Worm (Caenorhabditis elegans) whole organism, early embryonic: ENCODE measurements around the gene W07A12.4.

Experiments used
- aly-1 ChIP-seq: sonication (generic microtip); optimal IDR thresholded peaks from 2 replicates; lab custom pipeline; 2016; ENCODE audit warnings: missing genetic modification characterization, missing compliant biosample characterization
- ama-1 ChIP-seq: fragments of 150-350 bp; optimal IDR thresholded peaks from 2 replicates; lab custom pipeline; 2014
- ceh-13 ChIP-seq: fragments of 200-800 bp; sonication (Bioruptor generic); optimal IDR thresholded peaks from 2 replicates; lab custom pipeline; 2018; ENCODE audit warnings: mild to moderate bottlenecking, missing genetic modification characterization, missing compliant biosample characterization
- ceh-36 ChIP-seq: sonication (generic microtip); optimal IDR thresholded peaks from 2 replicates; lab custom pipeline; 2016; ENCODE audit warnings: missing genetic modification characterization, inconsistent platforms, missing compliant biosample characterization
- flt-1 ChIP-seq: fragments of 200-800 bp; sonication (Bioruptor generic); IDR thresholded peaks from 2 replicates; pipeline ENCODE4 v1.3.6; 2022; ENCODE audit warnings: missing genetic modification characterization, missing compliant biosample characterization
- hmbx-1 ChIP-seq: sonication (generic microtip); optimal IDR thresholded peaks from 2 replicates; lab custom pipeline; 2016; ENCODE audit warnings: mild to moderate bottlenecking, missing genetic modification characterization, missing compliant biosample characterization
- hmg-4 ChIP-seq: fragments of 200-800 bp; sonication (Bioruptor generic); optimal IDR thresholded peaks from 2 replicates; lab custom pipeline; 2018; ENCODE audit warnings: mild to moderate bottlenecking, missing genetic modification characterization, missing compliant biosample characterization
- hnd-1 ChIP-seq: sonication (generic microtip); optimal IDR thresholded peaks from 2 replicates; lab custom pipeline; 2016; ENCODE audit warnings: missing genetic modification characterization, missing compliant biosample characterization
- pes-1 ChIP-seq: fragments of 200-800 bp; sonication (Bioruptor generic); IDR thresholded peaks from 2 replicates; pipeline ENCODE4 v1.3.6; 2022; ENCODE audit warnings: missing genetic modification reagents, missing genetic modification characterization, missing compliant biosample characterization
- tbx-11 ChIP-seq: fragments of 200-800 bp; sonication (Bioruptor generic); IDR thresholded peaks from 2 replicates; pipeline ENCODE4 v1.3.6; 2022; ENCODE audit warnings: missing genetic modification characterization, missing compliant biosample characterization
- tbx-37 ChIP-seq: fragments of 200-800 bp; sonication (Bioruptor generic); conservative IDR thresholded peaks from 2 replicates; pipeline ENCODE4 v1.3.6; 2022; ENCODE audit warnings: missing genetic modification reagents, missing genetic modification characterization, missing compliant biosample characterization

- no peak for TF ChIP-seq flt-1 (GFP tag; lab: Robert Waterston, UW)
- no peak for TF ChIP-seq ceh-36 (tag; lab: Kevin White, UChicago)
- TF ChIP-seq hmbx-1: no peak
- TF ChIP-seq ceh-13 (GFP tag; lab: Kevin White, UChicago): no peak
- no peak for TF ChIP-seq aly-1 (tag; lab: Kevin White, UChicago)
- no peak for TF ChIP-seq pes-1 (GFP tag; lab: Robert Waterston, UW)
- TF ChIP-seq ama-1: no peak
- no peak for TF ChIP-seq hnd-1 (tag; lab: Kevin White, UChicago)
- TF ChIP-seq tbx-11 (GFP tag; lab: Robert Waterston, UW): no peak
- no peak for TF ChIP-seq tbx-37
- no peak for TF ChIP-seq hmg-4
Observed at ce11 chrII:9120329-9120728, 25.7 kb upstream of the W07A12.4 start.
